Fruit fly (Drosophila melanogaster) whole organism, embryonic: ENCODE measurements around the gene CG46396.
A peak's percentile ranks its signal among the peaks of the same experiment; 100 is the strongest.

Experiments used
- Bteb2 ChIP-seq: fragments of 200-800 bp; sonication (Bioruptor generic); optimal IDR thresholded peaks from 2 replicates; lab custom pipeline; 2016; ENCODE audit warnings: missing biosample characterization, missing genetic modification characterization
- CG10147 ChIP-seq: fragments of 200-800 bp; sonication (Bioruptor generic); optimal IDR thresholded peaks from 2 replicates; lab custom pipeline; 2019; ENCODE audit warnings: missing biosample characterization, mild to moderate bottlenecking, missing genetic modification characterization, moderate library complexity
- CG10209 ChIP-seq: fragments of 200-800 bp; sonication (Bioruptor generic); optimal IDR thresholded peaks from 3 replicates; lab custom pipeline; 2017; ENCODE audit warnings: missing biosample characterization, mild to moderate bottlenecking, missing genetic modification characterization, missing genetic modification reagents
- CG10267 ChIP-seq: fragments of 200-800 bp; sonication (Bioruptor generic); optimal IDR thresholded peaks from 2 replicates; lab custom pipeline; 2018; ENCODE audit warnings: missing biosample characterization, mild to moderate bottlenecking, missing genetic modification characterization, moderate library complexity
- CG10462 ChIP-seq: fragments of 200-800 bp; sonication (Bioruptor generic); optimal IDR thresholded peaks from 2 replicates; lab custom pipeline; 2016; ENCODE audit warnings: missing biosample characterization, missing genetic modification characterization
- CG10543 ChIP-seq: fragments of 200-800 bp; sonication (Bioruptor generic); optimal IDR thresholded peaks from 3 replicates; lab custom pipeline; 2017; ENCODE audit warnings: missing biosample characterization, mild to moderate bottlenecking, missing genetic modification characterization, moderate library complexity
- CG11085 ChIP-seq: fragments of 200-800 bp; sonication (Bioruptor generic); IDR thresholded peaks from 2 replicates; pipeline ENCODE4 v1.3.6; 2022; ENCODE audit warnings: missing biosample characterization, missing genetic modification characterization
- CG11504 ChIP-seq: fragments of 200-800 bp; sonication (Bioruptor generic); optimal IDR thresholded peaks from 3 replicates; lab custom pipeline; 2019; ENCODE audit warnings: missing biosample characterization, mild to moderate bottlenecking, missing genetic modification characterization, moderate library complexity
- CG12299 ChIP-seq: fragments of 200-800 bp; sonication (Bioruptor generic); optimal IDR thresholded peaks from 2 replicates; lab custom pipeline; 2018; ENCODE audit warnings: missing biosample characterization, mild to moderate bottlenecking, missing genetic modification characterization
- CG14710 ChIP-seq: fragments of 200-800 bp; sonication (Bioruptor generic); optimal IDR thresholded peaks from 3 replicates; lab custom pipeline; 2019; ENCODE audit warnings: missing biosample characterization, mild to moderate bottlenecking, missing genetic modification characterization, moderate library complexity
- CG1647 ChIP-seq: fragments of 200-800 bp; sonication (Bioruptor generic); optimal IDR thresholded peaks from 3 replicates; lab custom pipeline; 2016; ENCODE audit warnings: missing biosample characterization, missing genetic modification characterization
- CG17186 ChIP-seq: fragments of 200-800 bp; sonication (Bioruptor generic); optimal IDR thresholded peaks from 3 replicates; lab custom pipeline; 2017; ENCODE audit warnings: missing biosample characterization, missing genetic modification reagents, missing genetic modification characterization
- CG17328 ChIP-seq: fragments of 200-800 bp; sonication (Bioruptor generic); IDR thresholded peaks from 2 replicates; pipeline ENCODE4 v1.3.6; 2022; ENCODE audit warnings: missing biosample characterization, missing genetic modification characterization
- CG18011 ChIP-seq: fragments of 200-800 bp; sonication (Bioruptor generic); optimal IDR thresholded peaks from 2 replicates; lab custom pipeline; 2017; ENCODE audit warnings: missing biosample characterization, missing genetic modification characterization, mild to moderate bottlenecking, moderate library complexity, missing genotype
- CG1832 ChIP-seq: fragments of 200-800 bp; sonication (Bioruptor generic); optimal IDR thresholded peaks from 2 replicates; lab custom pipeline; 2017; ENCODE audit warnings: missing biosample characterization, mild to moderate bottlenecking, missing genetic modification characterization, inconsistent platforms
- CG2129 ChIP-seq: fragments of 200-800 bp; sonication (Bioruptor generic); IDR thresholded peaks from 2 replicates; pipeline ENCODE4 v1.3.6; 2022; ENCODE audit warnings: missing biosample characterization, missing genetic modification characterization; ENCODE audit not compliant: partially characterized antibody
- CG2712 ChIP-seq: fragments of 200-800 bp; optimal IDR thresholded peaks from 3 replicates; lab custom pipeline; 2019; ENCODE audit warnings: missing biosample characterization, mild to moderate bottlenecking, missing genetic modification characterization, moderate library complexity
- CG31388 ChIP-seq: fragments of 200-800 bp; sonication (Bioruptor generic); optimal IDR thresholded peaks from 2 replicates; lab custom pipeline; 2016; ENCODE audit warnings: missing biosample characterization, missing genetic modification characterization
- CG4282 ChIP-seq: fragments of 200-800 bp; sonication (Bioruptor generic); optimal IDR thresholded peaks from 2 replicates; lab custom pipeline; 2016; ENCODE audit warnings: missing biosample characterization, missing genetic modification characterization
- CG4360 ChIP-seq: fragments of 200-800 bp; sonication (Bioruptor generic); IDR thresholded peaks from 2 replicates; pipeline ENCODE4 v1.3.6; 2022; ENCODE audit warnings: missing biosample characterization, missing genetic modification characterization
- CG4617 ChIP-seq: fragments of 200-800 bp; sonication (Bioruptor generic); optimal IDR thresholded peaks from 3 replicates; lab custom pipeline; 2016; ENCODE audit warnings: missing biosample characterization, missing genetic modification characterization, borderline replicate concordance
- CG7556 ChIP-seq: fragments of 200-800 bp; sonication (Bioruptor generic); optimal IDR thresholded peaks from 2 replicates; lab custom pipeline; 2017; ENCODE audit warnings: missing biosample characterization, mild to moderate bottlenecking, missing genetic modification characterization
- CG8478 ChIP-seq: fragments of >200 bp; optimal IDR thresholded peaks from 2 replicates; lab custom pipeline; 2018
- CG8924 ChIP-seq: fragments of 200-800 bp; optimal IDR thresholded peaks from 3 replicates; lab custom pipeline; 2019; ENCODE audit warnings: missing biosample characterization, mild to moderate bottlenecking, missing genetic modification characterization, moderate library complexity
- D19A ChIP-seq: fragments of 200-800 bp; optimal IDR thresholded peaks from 3 replicates; lab custom pipeline; 2019; ENCODE audit warnings: missing biosample characterization, mild to moderate bottlenecking, missing genetic modification characterization, moderate library complexity
- Dbx ChIP-seq: fragments of 200-800 bp; sonication (Bioruptor generic); IDR thresholded peaks from 3 replicates; pipeline ENCODE4 v1.3.6; 2022; ENCODE audit warnings: missing biosample characterization, missing genetic modification characterization
- Hand ChIP-seq: fragments of 200-800 bp; sonication (Bioruptor generic); optimal IDR thresholded peaks from 2 replicates; lab custom pipeline; 2017; ENCODE audit warnings: mild to moderate bottlenecking, missing biosample characterization, missing genetic modification reagents, missing genetic modification characterization
- Hr51 ChIP-seq, 2 experiments: fragments of 200-800 bp; sonication (Bioruptor generic); optimal IDR thresholded peaks; 2 replicates in 1 of 2; 3 replicates in 1 of 2; lab custom pipeline; 2016 to 2018; ENCODE audit warnings: missing biosample characterization in 2 of 2, missing genetic modification characterization in 2 of 2, mild to moderate bottlenecking in 1 of 2, moderate library complexity in 1 of 2
- Hr78 ChIP-seq, 2 experiments: fragments of 200-800 bp in 1 of 2; fragments of >200 bp in 1 of 2; sonication (Bioruptor generic) in 1 of 2; optimal IDR thresholded peaks; 2 replicates each; lab custom pipeline; 2017 to 2019; ENCODE audit warnings: missing biosample characterization in 2 of 2, missing genetic modification characterization in 2 of 2, mild to moderate bottlenecking in 1 of 2, moderate library complexity in 1 of 2
- Meics ChIP-seq: fragments of 200-800 bp; sonication (Bioruptor generic); optimal IDR thresholded peaks from 2 replicates; lab custom pipeline; 2017; ENCODE audit warnings: missing biosample characterization, mild to moderate bottlenecking, missing genetic modification characterization
- NK7.1 ChIP-seq: fragments of 200-800 bp; sonication (Bioruptor generic); optimal IDR thresholded peaks from 3 replicates; lab custom pipeline; 2016; ENCODE audit warnings: missing biosample characterization, missing genetic modification characterization
- Oli ChIP-seq: fragments of 200-800 bp; sonication (Bioruptor generic); optimal IDR thresholded peaks from 2 replicates; lab custom pipeline; 2018; ENCODE audit warnings: missing biosample characterization, mild to moderate bottlenecking, missing genetic modification characterization, moderate library complexity
- Side ChIP-seq: fragments of 200-800 bp; sonication (Bioruptor generic); optimal IDR thresholded peaks from 2 replicates; lab custom pipeline; 2016; ENCODE audit warnings: missing biosample characterization, missing genetic modification characterization
- bsh ChIP-seq, 2 experiments: fragments of 200-800 bp; sonication (Bioruptor generic); optimal IDR thresholded peaks; 2 replicates each; lab custom pipeline; 2017 to 2018; ENCODE audit warnings: mild to moderate bottlenecking in 2 of 2, missing biosample characterization in 2 of 2, missing genetic modification characterization in 2 of 2, moderate library complexity in 1 of 2
- dmrt11E ChIP-seq: fragments of 200-800 bp; sonication (Bioruptor generic); optimal IDR thresholded peaks from 3 replicates; lab custom pipeline; 2018; ENCODE audit warnings: missing biosample characterization, mild to moderate bottlenecking, missing genetic modification characterization, moderate library complexity
- fru ChIP-seq: fragments of >200 bp; optimal IDR thresholded peaks from 2 replicates; lab custom pipeline; 2017
- hth ChIP-seq: fragments of >200 bp; optimal IDR thresholded peaks from 2 replicates; lab custom pipeline; 2017; ENCODE audit warnings: inconsistent platforms
- mirr ChIP-seq: fragments of 200-800 bp; sonication (Bioruptor generic); optimal IDR thresholded peaks from 3 replicates; lab custom pipeline; 2018; ENCODE audit warnings: missing biosample characterization, mild to moderate bottlenecking, missing genetic modification characterization
- nau ChIP-seq: fragments of 200-800 bp; sonication (Bioruptor generic); optimal IDR thresholded peaks from 3 replicates; lab custom pipeline; 2017; ENCODE audit warnings: missing biosample characterization, mild to moderate bottlenecking, missing genetic modification characterization, missing genetic modification reagents
- odd ChIP-seq: fragments of 200-800 bp; sonication (Bioruptor generic); optimal IDR thresholded peaks from 2 replicates; lab custom pipeline; 2017; ENCODE audit warnings: missing biosample characterization, mild to moderate bottlenecking, missing genetic modification characterization
- org-1 ChIP-seq: fragments of 200-800 bp; sonication (Bioruptor generic); optimal IDR thresholded peaks from 2 replicates; lab custom pipeline; 2017; ENCODE audit warnings: missing biosample characterization, missing genetic modification characterization
- pros ChIP-seq: fragments of 200-800 bp; sonication (Bioruptor generic); optimal IDR thresholded peaks from 3 replicates; lab custom pipeline; 2019; ENCODE audit warnings: missing biosample characterization, mild to moderate bottlenecking, missing genetic modification characterization, moderate library complexity
- ranshi ChIP-seq: fragments of 200-800 bp; sonication (Bioruptor generic); IDR thresholded peaks from 2 replicates; pipeline ENCODE4 v1.3.6; 2022; ENCODE audit warnings: missing biosample characterization, missing genetic modification characterization
- run ChIP-seq: fragments of 200-800 bp; sonication (Bioruptor generic); optimal IDR thresholded peaks from 3 replicates; lab custom pipeline; 2018; ENCODE audit warnings: missing biosample characterization, mild to moderate bottlenecking, missing genetic modification characterization
- sc ChIP-seq, 3 experiments: fragments of >200 bp in 2 of 3; fragments of 200-800 bp in 1 of 3; sonication (Bioruptor generic) in 1 of 3; optimal IDR thresholded peaks; 2 replicates in 2 of 3; 3 replicates in 1 of 3; lab custom pipeline; 2017; ENCODE audit warnings: mild to moderate bottlenecking in 1 of 3, missing biosample characterization in 1 of 3, missing genetic modification characterization in 1 of 3, missing genetic modification reagents in 1 of 3
- scrt ChIP-seq: fragments of 200-800 bp; sonication (Bioruptor generic); optimal IDR thresholded peaks from 2 replicates; lab custom pipeline; 2018; ENCODE audit warnings: missing biosample characterization, mild to moderate bottlenecking, missing genetic modification characterization, moderate library complexity
- sens-2 ChIP-seq: fragments of 200-800 bp; sonication (Bioruptor generic); IDR thresholded peaks from 2 replicates; pipeline ENCODE4 v1.3.6; 2022; ENCODE audit warnings: missing biosample characterization, missing genetic modification characterization
- unc-4 ChIP-seq: fragments of 200-800 bp; sonication (Bioruptor generic); IDR thresholded peaks from 2 replicates; pipeline ENCODE4 v1.3.6; 2022; ENCODE audit warnings: missing biosample characterization, missing genetic modification characterization; ENCODE audit not compliant: partially characterized antibody

The CG46396 gene

dm6 chr3R:6352893-6353623 is 49.2 kb downstream of the CG46396 start (continued):
- TF ChIP-seq CG17328 (GFP tag; lab: Robert Waterston, UW) (no peak), CG1832 (GFP tag; lab: Kevin White, UChicago) (no peak), CG31388 (no peak), CG12299 (tag; lab: Kevin White, UChicago) (no peak), Hr51 (GFP tag; optimal IDR thresholded peaks at IDR 0.05; lab: Kevin White, UChicago) (peak in 1 of 2 experiments; percentile 66), CG1647 (GFP tag; lab: Kevin White, UChicago) (peak; percentile 5), CG17186 (GFP tag; lab: Kevin White, UChicago) (no peak), D19A (peak; percentile 1), bsh (GFP tag; optimal IDR thresholded peaks at IDR 0.05; lab: Kevin White, UChicago) (peak in 1 of 2 experiments; percentile 16), mirr (GFP tag; lab: Kevin White, UChicago) (no peak), fru (lab: Kevin White, UChicago) (no peak), nau (peak; percentile 33), CG11504 (tag; lab: Kevin White, UChicago) (peak; percentile 72), Dbx (GFP tag; lab: Robert Waterston, UW) (no peak), ranshi (GFP tag; lab: Robert Waterston, UW) (no peak), CG11085 (GFP tag; lab: Robert Waterston, UW) (no peak), CG7556 (GFP tag; lab: Kevin White, UChicago) (peak; percentile 21), unc-4 (GFP tag; lab: Robert Waterston, UW) (no peak), org-1 (GFP tag; lab: Kevin White, UChicago) (peak; percentile 54), scrt (GFP tag; lab: Kevin White, UChicago) (no peak), CG10209 (GFP tag; lab: Kevin White, UChicago) (peak; percentile 40), CG2712 (tag; lab: Kevin White, UChicago) (peak; percentile 48), sc (optimal IDR thresholded peaks at IDR 0.05; lab: Kevin White, UChicago) (no peak), sc (GFP tag; optimal IDR thresholded peaks at IDR 0.05; lab: Kevin White, UChicago) (peak; percentile 9), CG10462 (GFP tag; lab: Kevin White, UChicago) (no peak), CG14710 (tag; lab: Kevin White, UChicago) (peak; percentile 17), NK7.1 (GFP tag; lab: Kevin White, UChicago) (no peak), CG4617 (GFP tag; lab: Kevin White, UChicago) (no peak), CG8924 (tag; lab: Kevin White, UChicago) (peak; percentile 30), Side (GFP tag; lab: Kevin White, UChicago) (no peak), CG10147 (GFP tag; lab: Kevin White, UChicago) (peak; percentile 5), dmrt11E (peak; percentile 12), run (tag; lab: Kevin White, UChicago) (peak; percentile 17), Oli (tag; lab: Kevin White, UChicago) (peak; percentile 69), Bteb2 (GFP tag; lab: Kevin White, UChicago) (no peak), pros (GFP tag; lab: Kevin White, UChicago) (peak; percentile 45), Hand (GFP tag; lab: Kevin White, UChicago) (no peak), CG4360 (GFP tag; lab: Robert Waterston, UW) (peak; percentile 76), CG10267 (tag; lab: Kevin White, UChicago) (peak; percentile 21), CG10543 (GFP tag; lab: Kevin White, UChicago) (no peak), CG18011 (GFP tag; lab: Kevin White, UChicago) (no peak), Meics (GFP tag; lab: Kevin White, UChicago) (peak; percentile 32), CG4282 (GFP tag; lab: Kevin White, UChicago) (no peak), CG2129 (GFP tag; lab: Robert Waterston, UW) (no peak), CG8478 (lab: Kevin White, UChicago) (no peak), odd (GFP tag; lab: Kevin White, UChicago) (peak; percentile 3), sens-2 (GFP tag; lab: Robert Waterston, UW) (no peak), Hr78 (GFP tag; optimal IDR thresholded peaks at IDR 0.05; lab: Kevin White, UChicago) (peak in 1 of 2 experiments; percentile 29), hth (no peak)
